Fruit fly (Drosophila melanogaster) whole organism, embryonic: ENCODE results near the gene Trpgamma.

Experiments
- B-H1 ChIP-seq: fragments of 200-800 bp; sonication (Bioruptor generic); IDR thresholded peaks from 3 replicates; pipeline ENCODE4 v1.3.6; 2022; ENCODE audit warnings: missing biosample characterization, missing genetic modification characterization
- CG10654 ChIP-seq: fragments of 200-800 bp; sonication (Bioruptor generic); optimal IDR thresholded peaks from 2 replicates; lab custom pipeline; 2016; ENCODE audit warnings: missing biosample characterization, missing genetic modification characterization
- CG12299 ChIP-seq: fragments of 200-800 bp; sonication (Bioruptor generic); optimal IDR thresholded peaks from 2 replicates; lab custom pipeline; 2018; ENCODE audit warnings: missing biosample characterization, mild to moderate bottlenecking, missing genetic modification characterization
- CG1233 ChIP-seq: fragments of 200-800 bp; sonication (Bioruptor generic); optimal IDR thresholded peaks from 4 replicates; lab custom pipeline; 2018; ENCODE audit warnings: missing biosample characterization, mild to moderate bottlenecking, missing genetic modification characterization
- CG14965 ChIP-seq: fragments of 200-800 bp; sonication (Bioruptor generic); optimal IDR thresholded peaks from 2 replicates; lab custom pipeline; 2016; ENCODE audit warnings: missing biosample characterization, missing genetic modification characterization, borderline replicate concordance
- CG15269 ChIP-seq: fragments of 200-800 bp; sonication (Bioruptor generic); optimal IDR thresholded peaks from 2 replicates; lab custom pipeline; 2018; ENCODE audit warnings: missing biosample characterization, mild to moderate bottlenecking, missing genetic modification characterization, moderate library complexity
- CG15514 ChIP-seq: fragments of 200-800 bp; sonication (Bioruptor generic); optimal IDR thresholded peaks from 3 replicates; lab custom pipeline; 2017; ENCODE audit warnings: missing biosample characterization, missing genetic modification characterization, mild to moderate bottlenecking, moderate library complexity, missing genetic modification reagents
- CG15696 ChIP-seq: fragments of 200-800 bp; sonication (Bioruptor generic); optimal IDR thresholded peaks from 2 replicates; lab custom pipeline; 2019; ENCODE audit warnings: missing biosample characterization, mild to moderate bottlenecking, missing genetic modification characterization, moderate library complexity
- CG2129 ChIP-seq: fragments of 200-800 bp; sonication (Bioruptor generic); IDR thresholded peaks from 2 replicates; pipeline ENCODE4 v1.3.6; 2022; ENCODE audit warnings: missing biosample characterization, missing genetic modification characterization; ENCODE audit not compliant: partially characterized antibody
- CG3065 ChIP-seq: fragments of 200-800 bp; sonication (Bioruptor generic); optimal IDR thresholded peaks from 2 replicates; lab custom pipeline; 2016; ENCODE audit warnings: missing biosample characterization, missing genetic modification characterization
- CG31224 ChIP-seq: fragments of 200-800 bp; sonication (Bioruptor generic); IDR thresholded peaks from 2 replicates; pipeline ENCODE4 v1.3.6; 2022; ENCODE audit warnings: missing biosample characterization, missing genetic modification characterization
- CG3281 ChIP-seq: fragments of 200-800 bp; sonication (Bioruptor generic); optimal IDR thresholded peaks from 3 replicates; lab custom pipeline; 2017; ENCODE audit warnings: missing biosample characterization, mild to moderate bottlenecking, missing genetic modification characterization
- CG4707 ChIP-seq: fragments of 200-800 bp; sonication (Bioruptor generic); optimal IDR thresholded peaks from 2 replicates; lab custom pipeline; 2018; ENCODE audit warnings: missing biosample characterization, mild to moderate bottlenecking, missing genetic modification characterization, moderate library complexity
- CG5245 ChIP-seq: fragments of 200-800 bp; sonication (Bioruptor generic); optimal IDR thresholded peaks from 3 replicates; lab custom pipeline; 2016; ENCODE audit warnings: missing biosample characterization, missing genetic modification characterization
- CG6791 ChIP-seq: fragments of 200-800 bp; sonication (Bioruptor generic); IDR thresholded peaks from 3 replicates; pipeline ENCODE4 v1.3.6; 2022; ENCODE audit warnings: missing biosample characterization, missing genetic modification characterization; ENCODE audit not compliant: partially characterized antibody
- CG7372 ChIP-seq: fragments of 200-800 bp; sonication (Bioruptor generic); IDR thresholded peaks from 2 replicates; pipeline ENCODE4 v1.3.6; 2022; ENCODE audit warnings: missing biosample characterization, missing genetic modification characterization
- CG8281 ChIP-seq: fragments of 200-800 bp; sonication (Bioruptor generic); optimal IDR thresholded peaks from 2 replicates; lab custom pipeline; 2018; ENCODE audit warnings: missing biosample characterization, mild to moderate bottlenecking, missing genetic modification characterization, moderate library complexity
- CG8478 ChIP-seq: fragments of >200 bp; optimal IDR thresholded peaks from 2 replicates; lab custom pipeline; 2018
- CHES-1-like ChIP-seq: fragments of 200-800 bp; sonication (Bioruptor generic); optimal IDR thresholded peaks from 2 replicates; lab custom pipeline; 2016; ENCODE audit warnings: missing biosample characterization, missing genetic modification characterization
- HLH4C ChIP-seq: fragments of 200-800 bp; sonication (Bioruptor generic); IDR thresholded peaks from 3 replicates; pipeline ENCODE4 v1.3.6; 2022; ENCODE audit warnings: missing biosample characterization, missing genetic modification characterization; ENCODE audit not compliant: partially characterized antibody
- HmgD ChIP-seq: fragments of 200-800 bp; sonication (Bioruptor generic); optimal IDR thresholded peaks from 3 replicates; lab custom pipeline; 2016; ENCODE audit warnings: missing biosample characterization, missing genetic modification characterization
- Hr78 ChIP-seq, 2 experiments: fragments of 200-800 bp in 1 of 2; fragments of >200 bp in 1 of 2; sonication (Bioruptor generic) in 1 of 2; optimal IDR thresholded peaks; 2 replicates each; lab custom pipeline; 2017 to 2019; ENCODE audit warnings: missing biosample characterization in 2 of 2, missing genetic modification characterization in 2 of 2, mild to moderate bottlenecking in 1 of 2, moderate library complexity in 1 of 2
- Nf-YA ChIP-seq: fragments of 200-800 bp; sonication (Bioruptor generic); IDR thresholded peaks from 2 replicates; pipeline ENCODE4 v1.3.6; 2022; ENCODE audit warnings: missing biosample characterization, missing genetic modification characterization
- Oli ChIP-seq: fragments of 200-800 bp; sonication (Bioruptor generic); optimal IDR thresholded peaks from 2 replicates; lab custom pipeline; 2018; ENCODE audit warnings: missing biosample characterization, mild to moderate bottlenecking, missing genetic modification characterization, moderate library complexity
- Sry-β ChIP-seq: fragments of 200-800 bp; sonication (Bioruptor generic); optimal IDR thresholded peaks from 2 replicates; lab custom pipeline; 2018; ENCODE audit warnings: missing biosample characterization, mild to moderate bottlenecking, missing genetic modification characterization, moderate library complexity
- YL-1 ChIP-seq: fragments of 200-800 bp; sonication (Bioruptor generic); optimal IDR thresholded peaks from 3 replicates; lab custom pipeline; 2017; ENCODE audit warnings: missing biosample characterization, mild to moderate bottlenecking, missing genetic modification characterization
- ara ChIP-seq: fragments of 200-800 bp; sonication (Bioruptor generic); IDR thresholded peaks from 2 replicates; pipeline ENCODE4 v1.3.6; 2022; ENCODE audit warnings: missing biosample characterization, missing genetic modification characterization
- bbx ChIP-seq: fragments of 200-800 bp; sonication (Bioruptor generic); IDR thresholded peaks from 2 replicates; pipeline ENCODE4 v1.3.6; 2022; ENCODE audit warnings: missing biosample characterization, missing genetic modification characterization; ENCODE audit not compliant: partially characterized antibody
- cad ChIP-seq: fragments of >200 bp; optimal IDR thresholded peaks from 2 replicates; lab custom pipeline; 2017; ENCODE audit warnings: missing biosample characterization, missing genetic modification characterization
- croc ChIP-seq: fragments of 200-800 bp; sonication (Bioruptor generic); conservative IDR thresholded peaks from 3 replicates; pipeline ENCODE4 v1.3.6; 2022; ENCODE audit warnings: missing biosample characterization, missing genetic modification characterization
- danr ChIP-seq: fragments of 200-800 bp; sonication (Bioruptor generic); IDR thresholded peaks from 2 replicates; pipeline ENCODE4 v1.3.6; 2022; ENCODE audit warnings: missing biosample characterization, missing genetic modification characterization
- dimm ChIP-seq: fragments of 200-800 bp; sonication (Bioruptor generic); IDR thresholded peaks from 2 replicates; pipeline ENCODE4 v1.3.6; 2022; ENCODE audit warnings: missing biosample characterization, missing genetic modification characterization
- dmrt11E ChIP-seq: fragments of 200-800 bp; sonication (Bioruptor generic); optimal IDR thresholded peaks from 3 replicates; lab custom pipeline; 2018; ENCODE audit warnings: missing biosample characterization, mild to moderate bottlenecking, missing genetic modification characterization, moderate library complexity
- fd64A ChIP-seq: fragments of 200-800 bp; sonication (Bioruptor generic); optimal IDR thresholded peaks from 3 replicates; lab custom pipeline; 2018; ENCODE audit warnings: missing biosample characterization, mild to moderate bottlenecking, missing genetic modification characterization
- fru ChIP-seq: fragments of >200 bp; optimal IDR thresholded peaks from 2 replicates; lab custom pipeline; 2017
- gcm ChIP-seq: fragments of 200-800 bp; sonication (Bioruptor generic); optimal IDR thresholded peaks from 2 replicates; lab custom pipeline; 2019; ENCODE audit warnings: missing biosample characterization, mild to moderate bottlenecking, missing genetic modification characterization, moderate library complexity
- gsb ChIP-seq: fragments of 200-800 bp; sonication (Bioruptor generic); IDR thresholded peaks from 2 replicates; pipeline ENCODE4 v1.3.6; 2022; ENCODE audit warnings: missing biosample characterization, missing genetic modification characterization
- ham ChIP-seq: fragments of 200-800 bp; sonication (Bioruptor generic); IDR thresholded peaks from 2 replicates; pipeline ENCODE4 v1.3.6; 2022; ENCODE audit warnings: missing biosample characterization, missing genetic modification characterization
- ken ChIP-seq: fragments of 200-800 bp; sonication (Bioruptor generic); IDR thresholded peaks from 3 replicates; pipeline ENCODE4 v1.3.6; 2022; ENCODE audit warnings: missing biosample characterization, missing genetic modification characterization
- klu ChIP-seq: fragments of 200-800 bp; sonication (Bioruptor generic); IDR thresholded peaks from 2 replicates; pipeline ENCODE4 v1.3.6; 2022; ENCODE audit warnings: missing biosample characterization, missing genetic modification characterization
- pho ChIP-seq: fragments of 200-800 bp; sonication (Bioruptor generic); optimal IDR thresholded peaks from 2 replicates; lab custom pipeline; 2016; ENCODE audit warnings: missing biosample characterization, missing genetic modification characterization
- pum ChIP-seq: fragments of 200-800 bp; sonication (Bioruptor generic); optimal IDR thresholded peaks from 2 replicates; lab custom pipeline; 2016; ENCODE audit warnings: missing biosample characterization, missing genetic modification characterization
- salm ChIP-seq: fragments of 200-800 bp; sonication (Bioruptor generic); optimal IDR thresholded peaks from 2 replicates; lab custom pipeline; 2018; ENCODE audit warnings: missing biosample characterization, mild to moderate bottlenecking, missing genetic modification characterization
- seq ChIP-seq: fragments of 200-800 bp; sonication (Bioruptor generic); IDR thresholded peaks from 2 replicates; pipeline ENCODE4 v1.3.6; 2022; ENCODE audit warnings: missing biosample characterization, missing genetic modification characterization
- tll ChIP-seq, 2 experiments: fragments of 200-800 bp in 1 of 2; fragments of >200 bp in 1 of 2; sonication (Bioruptor generic) in 1 of 2; optimal IDR thresholded peaks; 2 replicates each; lab custom pipeline; 2017 to 2019; ENCODE audit warnings: missing biosample characterization in 2 of 2, missing genetic modification characterization in 2 of 2, mild to moderate bottlenecking in 1 of 2, moderate library complexity in 1 of 2
- tx ChIP-seq: fragments of 200-800 bp; sonication (Bioruptor generic); optimal IDR thresholded peaks from 2 replicates; lab custom pipeline; 2016; ENCODE audit warnings: missing biosample characterization, missing genetic modification characterization
- wdn ChIP-seq: fragments of 200-800 bp; sonication (Bioruptor generic); IDR thresholded peaks from 2 replicates; pipeline ENCODE4 v1.3.6; 2022; ENCODE audit warnings: missing biosample characterization, missing genetic modification characterization
- zen2 ChIP-seq: fragments of 200-800 bp; sonication (Bioruptor generic); IDR thresholded peaks from 3 replicates; pipeline ENCODE4 v1.3.6; 2022; ENCODE audit warnings: missing biosample characterization, missing genetic modification characterization; ENCODE audit not compliant: partially characterized antibody

Gene Trpgamma

dm6 chr2L:16715841-16716701, 39.6 kb upstream of the Trpgamma start, which contains the start of the genes Cyt-c-d and CG31808 (continued):
- TF ChIP-seq dimm (GFP tag; lab: Robert Waterston, UW) (peak; percentile 93), fd64A (GFP tag; lab: Kevin White, UChicago) (peak; percentile 94), salm (tag; lab: Kevin White, UChicago) (peak; percentile 98), fru (lab: Kevin White, UChicago) (no peak), tx (GFP tag; lab: Kevin White, UChicago) (peak; percentile 90), CG8478 (lab: Kevin White, UChicago) (no peak), YL-1 (peak; percentile 90), croc (GFP tag; lab: Robert Waterston, UW) (peak; percentile 97), Nf-YA (peak; percentile 97), zen2 (GFP tag; lab: Robert Waterston, UW) (no peak; the same call in 2 of the 3 replicates), Oli (tag; lab: Kevin White, UChicago) (peak; percentile 98), CG31224 (GFP tag; lab: Robert Waterston, UW) (peak; percentile 86), CG6791 (peak; percentile 42; the same call in 1 of the 3 replicates), HmgD (GFP tag; lab: Kevin White, UChicago) (peak; percentile 57), pum (peak; percentile 90), CG15514 (GFP tag; lab: Kevin White, UChicago) (peak; percentile 88), wdn (peak; percentile 91), klu (GFP tag; lab: Robert Waterston, UW) (peak; percentile 87), gsb (peak; percentile 94), Sry-β (peak; percentile 73), CG8281 (tag; lab: Kevin White, UChicago) (peak; percentile 87), CHES-1-like (GFP tag; lab: Kevin White, UChicago) (peak; percentile 80), tll (GFP tag; optimal IDR thresholded peaks at IDR 0.05; lab: Kevin White, UChicago) (peak in 1 of 2 experiments; percentile 11), HLH4C (no peak), CG2129 (no peak), ham (peak; percentile 84; the same call in 1 of the 2 replicates), CG3281 (peak; percentile 93), dmrt11E (tag; lab: Kevin White, UChicago) (peak; percentile 95), gcm (GFP tag; lab: Kevin White, UChicago) (peak; percentile 98), Hr78 (GFP tag; optimal IDR thresholded peaks at IDR 0.05; lab: Kevin White, UChicago) (peak in 1 of 2 experiments; percentile 84), pho (GFP tag; lab: Kevin White, UChicago) (peak; percentile 89), cad (GFP tag; lab: Kevin White, UChicago) (no peak), CG14965 (GFP tag; lab: Kevin White, UChicago) (peak; percentile 58), seq (GFP tag; lab: Robert Waterston, UW) (peak; percentile 98), CG7372 (GFP tag; lab: Robert Waterston, UW) (peak; percentile 95), CG5245 (GFP tag; lab: Kevin White, UChicago) (peak; percentile 95), CG10654 (GFP tag; lab: Kevin White, UChicago) (peak; percentile 94), CG12299 (peak; percentile 96), CG3065 (GFP tag; lab: Kevin White, UChicago) (peak; percentile 89), ara (GFP tag; lab: Robert Waterston, UW) (peak; percentile 98), bbx (GFP tag; lab: Robert Waterston, UW) (peak; percentile 63), CG1233 (GFP tag; lab: Kevin White, UChicago) (peak; percentile 94), danr (GFP tag; lab: Robert Waterston, UW) (peak; percentile 93), ken (peak; percentile 98), B-H1 (GFP tag; lab: Robert Waterston, UW) (peak; percentile 95), CG15696 (tag; lab: Kevin White, UChicago) (peak; percentile 77), CG4707 (GFP tag; lab: Kevin White, UChicago) (peak; percentile 93), CG15269 (tag; lab: Kevin White, UChicago) (peak; percentile 98)
